Fruit fly (Drosophila melanogaster): ENCODE measurements around the gene Dnaaf5.

The Dnaaf5 gene

DNA sequence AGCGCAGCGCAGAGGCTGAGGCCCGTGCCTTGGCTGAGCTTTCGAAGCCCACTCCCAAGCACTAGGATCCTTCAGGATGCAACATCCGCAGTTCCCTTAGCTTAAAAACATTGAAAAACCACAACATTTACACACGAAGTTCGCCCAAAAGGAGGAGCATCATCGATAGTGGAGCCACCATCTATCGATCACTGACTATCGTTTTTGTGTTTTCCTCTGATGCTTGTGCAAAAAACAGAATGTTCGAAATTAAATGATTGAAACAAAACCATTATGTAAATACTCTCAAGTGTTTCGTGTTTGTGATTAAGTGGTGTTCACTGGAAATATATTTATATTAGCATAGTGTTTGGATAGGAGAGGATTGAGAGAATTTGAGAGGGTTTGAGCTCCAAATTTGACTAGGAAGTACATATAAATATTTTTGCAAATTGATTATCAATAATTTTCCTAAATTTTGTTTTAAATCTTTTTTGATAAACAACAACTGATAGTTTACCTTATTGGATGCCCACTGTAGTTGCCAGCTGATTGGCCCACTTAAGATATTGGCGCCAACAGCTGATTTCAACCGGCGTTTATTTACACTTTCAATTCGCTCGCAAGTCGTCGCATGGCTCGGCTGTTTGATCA lies 34.0 kb downstream of the Dnaaf5 start, which contains the start of gene spn-B (continued):
- TF ChIP-seq Opbp (GFP tag; IDR thresholded peaks at IDR 0.05; ENCODE audit: partially characterized antibody) (peak; percentile 49; the same call in 1 of the 3 replicates), CG4707 (GFP tag; optimal IDR thresholded peaks at IDR 0.05) (peak; percentile 59), lilli (GFP tag; optimal IDR thresholded peaks at IDR 0.05) (peak; percentile 84), Doc2 (GFP tag; IDR thresholded peaks at IDR 0.05) (no peak), Jarid2 (GFP tag; optimal IDR thresholded peaks at IDR 0.05) (peak; percentile 28), kni (GFP tag; optimal IDR thresholded peaks at IDR 0.05) (peak; percentile 15), eyg (GFP tag; optimal IDR thresholded peaks at IDR 0.05) (peak; percentile 2), CG11247 (GFP tag; IDR thresholded peaks at IDR 0.05) (peak; percentile 39; the same call in 1 of the 2 replicates), HmgD (GFP tag; optimal IDR thresholded peaks at IDR 0.05) (no peak), org-1 (GFP tag; optimal IDR thresholded peaks at IDR 0.05) (peak; percentile 65), BEAF-32 (GFP tag; optimal IDR thresholded peaks at IDR 0.05) (peak; percentile 48), Mes4 (GFP tag; optimal IDR thresholded peaks at IDR 0.05) (peak; percentile 2), jing (GFP tag; optimal IDR thresholded peaks at IDR 0.05) (peak; percentile 38), tup (GFP tag; optimal IDR thresholded peaks at IDR 0.05) (peak; percentile 37), p53 (GFP tag; optimal IDR thresholded peaks at IDR 0.05) (no peak), Xbp1 (GFP tag; optimal IDR thresholded peaks at IDR 0.05) (peak; percentile 78), tin (GFP tag; optimal IDR thresholded peaks at IDR 0.05) (peak; percentile 70), Vsx1 (GFP tag; optimal IDR thresholded peaks at IDR 0.05) (peak; percentile 92), Rfx (GFP tag; IDR thresholded peaks at IDR 0.05) (peak; percentile 62), cato (GFP tag; optimal IDR thresholded peaks at IDR 0.05; ENCODE audit: borderline replicate concordance) (peak; percentile 49), CG16863 (GFP tag; optimal IDR thresholded peaks at IDR 0.05) (peak; percentile 45), CG1529 (GFP tag; optimal IDR thresholded peaks at IDR 0.05) (peak; percentile 57), mam (GFP tag; optimal IDR thresholded peaks at IDR 0.05) (peak; percentile 58), CG12769 (tag; optimal IDR thresholded peaks at IDR 0.05) (peak; percentile 69), Gsc (GFP tag; IDR thresholded peaks at IDR 0.05) (no peak), Atf6 (GFP tag; IDR thresholded peaks at IDR 0.05) (peak; percentile 76), jumu (GFP tag; optimal IDR thresholded peaks at IDR 0.05) (peak; percentile 43), lbe (GFP tag; optimal IDR thresholded peaks at IDR 0.05) (peak; percentile 76), gsb-n (tag; optimal IDR thresholded peaks at IDR 0.05) (peak; percentile 64), Sin3A (optimal IDR thresholded peaks at IDR 0.05) (no peak), CG2712 (tag; optimal IDR thresholded peaks at IDR 0.05) (peak; percentile 82), aop (GFP tag; IDR thresholded peaks at IDR 0.05) (no peak), CG10979 (tag; optimal IDR thresholded peaks at IDR 0.05) (peak; percentile 80), CG3726 (GFP tag; IDR thresholded peaks at IDR 0.05) (no peak), Taf1 (GFP tag; IDR thresholded peaks at IDR 0.05) (no peak), Optix (GFP tag; IDR thresholded peaks at IDR 0.05) (no peak), trem (tag; optimal IDR thresholded peaks at IDR 0.05) (peak; percentile 65), NC2β (GFP tag; optimal IDR thresholded peaks at IDR 0.05) (peak; percentile 59), CG18599 (GFP tag; optimal IDR thresholded peaks at IDR 0.05) (peak; percentile 81), CG3838 (GFP tag; optimal IDR thresholded peaks at IDR 0.05) (peak; percentile 13), nau (GFP tag; optimal IDR thresholded peaks at IDR 0.05) (no peak), CG5953 (GFP tag; IDR thresholded peaks at IDR 0.05) (peak; percentile 56; the same call in 1 of the 2 replicates), sna (GFP tag; IDR thresholded peaks at IDR 0.05; ENCODE audit: partially characterized antibody) (peak; percentile 36; the same call in 1 of the 2 replicates), tio (GFP tag; optimal IDR thresholded peaks at IDR 0.05) (no peak), Eip74EF (GFP tag; optimal IDR thresholded peaks at IDR 0.05) (peak in 1 of 2 experiments; percentile 74), CG17328 (GFP tag; IDR thresholded peaks at IDR 0.05) (peak; percentile 75), zfh1 (GFP tag; IDR thresholded peaks at IDR 0.05) (peak; percentile 72; the same call in 2 of the 3 replicates), Nf-YA (GFP tag; IDR thresholded peaks at IDR 0.05) (peak; percentile 44; the same call in 1 of the 2 replicates), fd64A (GFP tag; optimal IDR thresholded peaks at IDR 0.05) (no peak), CG1792 (GFP tag; optimal IDR thresholded peaks at IDR 0.05) (peak; percentile 39)
